Fruit fly (Drosophila melanogaster) whole organism, pupa: ENCODE results near the gene Dysb.

ENCODE experiments used
- CG10348 ChIP-seq: fragments of 200-800 bp; sonication (Bioruptor generic); IDR thresholded peaks from 2 replicates; pipeline ENCODE4 v1.3.6; 2022; ENCODE audit warnings: missing biosample characterization, missing genetic modification characterization
- CG12605 ChIP-seq: fragments of 200-800 bp; sonication (Bioruptor generic); IDR thresholded peaks from 2 replicates; pipeline ENCODE4 v1.3.6; 2022; ENCODE audit warnings: missing biosample characterization, missing genetic modification characterization
- CG17806 ChIP-seq: fragments of 200-800 bp; sonication (Bioruptor generic); optimal IDR thresholded peaks from 2 replicates; lab custom pipeline; 2018; ENCODE audit warnings: missing biosample characterization, mild to moderate bottlenecking, missing genetic modification characterization, moderate library complexity
- D1 ChIP-seq: fragments of 200-800 bp; sonication (Bioruptor generic); optimal IDR thresholded peaks from 2 replicates; lab custom pipeline; 2018; ENCODE audit warnings: missing biosample characterization, mild to moderate bottlenecking, missing genetic modification characterization, moderate library complexity
- EcR ChIP-seq: fragments of 200-800 bp; sonication (Bioruptor generic); optimal IDR thresholded peaks from 3 replicates; lab custom pipeline; 2019; ENCODE audit warnings: missing biosample characterization, missing genetic modification characterization, mild to moderate bottlenecking, moderate library complexity, missing genetic modification reagents
- Ets98B ChIP-seq: fragments of 200-800 bp; sonication (Bioruptor generic); IDR thresholded peaks from 2 replicates; pipeline ENCODE4 v1.3.6; 2022; ENCODE audit warnings: missing biosample characterization, missing genetic modification characterization
- fd96Ca ChIP-seq: fragments of 200-800 bp; sonication (Bioruptor generic); IDR thresholded peaks from 3 replicates; pipeline ENCODE4 v1.3.6; 2022; ENCODE audit warnings: missing biosample characterization, missing genetic modification characterization
- rn ChIP-seq: fragments of 200-800 bp; sonication (Bioruptor generic); IDR thresholded peaks from 2 replicates; pipeline ENCODE4 v1.3.6; 2022; ENCODE audit warnings: missing biosample characterization, missing genetic modification characterization

DNA sequence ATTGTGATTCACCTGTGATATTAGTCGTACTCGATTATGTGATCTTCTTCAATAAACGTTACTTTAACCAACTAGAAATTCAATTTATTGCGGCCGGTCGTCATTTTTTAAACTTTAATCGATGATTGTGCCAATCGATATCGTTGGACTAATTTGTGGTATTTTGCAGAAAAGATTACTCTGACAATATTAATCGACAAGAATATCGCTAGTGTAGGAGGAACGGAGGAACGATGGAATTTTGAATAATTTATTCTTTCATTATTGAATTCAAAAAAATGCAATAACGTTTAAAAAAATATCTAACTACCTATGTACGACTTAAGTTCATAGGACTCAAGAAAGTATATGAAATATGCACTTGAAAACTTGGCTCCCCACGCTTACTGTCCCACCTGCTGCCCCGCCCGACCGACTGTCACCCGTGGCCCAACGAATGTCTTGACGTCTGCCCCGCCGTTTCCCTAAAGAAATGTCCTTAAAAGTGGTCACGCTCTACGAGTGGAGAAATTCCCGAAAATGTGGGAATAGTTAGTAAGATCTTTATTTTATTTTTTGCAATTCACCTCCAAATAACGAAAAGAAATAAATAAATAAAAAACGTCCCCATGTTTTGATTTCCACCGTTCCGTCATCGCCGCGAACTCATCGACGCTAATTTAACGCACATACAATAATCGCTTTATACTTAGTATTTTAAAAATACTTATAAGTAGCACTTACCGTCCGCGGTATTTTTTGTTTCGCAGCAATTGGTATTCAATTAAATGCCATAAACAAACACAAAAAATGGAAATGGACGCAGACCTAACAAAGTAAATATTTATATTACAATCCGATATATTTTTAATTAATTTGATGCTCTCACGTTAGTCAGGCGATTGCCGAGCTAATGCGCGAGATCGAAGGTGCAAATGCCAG, 1.9 kb upstream of the Dysb start, which contains the start of gene CG14074:
- TF ChIP-seq rn (GFP tag; lab: Robert Waterston, UW), result no peak
- TF ChIP-seq CG12605, result no peak
- TF ChIP-seq EcR, result no peak
- TF ChIP-seq fd96Ca (GFP tag; lab: Robert Waterston, UW), result no peak
- no peak for TF ChIP-seq D1 (tag; lab: Kevin White, UChicago)
- TF ChIP-seq CG17806 (tag; lab: Kevin White, UChicago), result no peak
- no peak for TF ChIP-seq Ets98B (GFP tag; lab: Robert Waterston, UW)
- TF ChIP-seq CG10348, result no peak
